Fruit fly (Drosophila melanogaster) whole organism, embryonic: Measurements from ENCODE around the gene heix.

Experiments used
- Ada2b ChIP-seq: fragments of 200-800 bp; sonication (Bioruptor generic); IDR thresholded peaks from 2 replicates; pipeline ENCODE4 v1.3.6; 2022; ENCODE audit warnings: missing biosample characterization, missing genetic modification characterization
- Asciz ChIP-seq: fragments of 200-800 bp; sonication (Bioruptor generic); optimal IDR thresholded peaks from 2 replicates; lab custom pipeline; 2017; ENCODE audit warnings: missing biosample characterization, mild to moderate bottlenecking, missing genetic modification characterization, missing genetic modification reagents
- B-H2 ChIP-seq: fragments of 200-800 bp; sonication (Bioruptor generic); optimal IDR thresholded peaks from 2 replicates; lab custom pipeline; 2018; ENCODE audit warnings: missing biosample characterization, mild to moderate bottlenecking, missing genetic modification characterization
- Blimp-1 ChIP-seq: fragments of 200-800 bp; sonication (Bioruptor generic); optimal IDR thresholded peaks from 3 replicates; lab custom pipeline; 2018; ENCODE audit warnings: missing biosample characterization, missing genetic modification characterization, mild to moderate bottlenecking, moderate library complexity, missing genetic modification reagents
- CG12219 ChIP-seq: fragments of 200-800 bp; sonication (Bioruptor generic); optimal IDR thresholded peaks from 3 replicates; lab custom pipeline; 2018; ENCODE audit warnings: missing biosample characterization, mild to moderate bottlenecking, missing genetic modification characterization
- CG1233 ChIP-seq: fragments of 200-800 bp; sonication (Bioruptor generic); optimal IDR thresholded peaks from 4 replicates; lab custom pipeline; 2018; ENCODE audit warnings: missing biosample characterization, mild to moderate bottlenecking, missing genetic modification characterization
- CG14441 ChIP-seq: fragments of 200-800 bp; sonication (Bioruptor generic); IDR thresholded peaks from 2 replicates; pipeline ENCODE4 v1.3.6; 2022; ENCODE audit warnings: missing biosample characterization, missing genetic modification characterization
- CG15073 ChIP-seq: fragments of 200-800 bp; sonication (Bioruptor generic); optimal IDR thresholded peaks from 2 replicates; lab custom pipeline; 2016; ENCODE audit warnings: missing biosample characterization, missing genetic modification characterization
- CG3065 ChIP-seq: fragments of 200-800 bp; sonication (Bioruptor generic); optimal IDR thresholded peaks from 2 replicates; lab custom pipeline; 2016; ENCODE audit warnings: missing biosample characterization, missing genetic modification characterization
- CG4328 ChIP-seq: fragments of 200-800 bp; sonication (Bioruptor generic); optimal IDR thresholded peaks from 3 replicates; lab custom pipeline; 2017; ENCODE audit warnings: missing biosample characterization, missing genetic modification reagents, missing genetic modification characterization
- CG6813 ChIP-seq: fragments of 200-800 bp; sonication (Bioruptor generic); optimal IDR thresholded peaks from 2 replicates; lab custom pipeline; 2017; ENCODE audit warnings: missing biosample characterization, missing genetic modification characterization, mild to moderate bottlenecking, moderate library complexity, missing genetic modification reagents
- CG6854 ChIP-seq: fragments of 200-800 bp; sonication (Bioruptor generic); optimal IDR thresholded peaks from 3 replicates; lab custom pipeline; 2017; ENCODE audit warnings: missing biosample characterization, mild to moderate bottlenecking, missing genetic modification characterization
- CG7556 ChIP-seq: fragments of 200-800 bp; sonication (Bioruptor generic); optimal IDR thresholded peaks from 2 replicates; lab custom pipeline; 2017; ENCODE audit warnings: missing biosample characterization, mild to moderate bottlenecking, missing genetic modification characterization
- CG7987 ChIP-seq: fragments of 200-800 bp; sonication (Bioruptor generic); optimal IDR thresholded peaks from 2 replicates; lab custom pipeline; 2018; ENCODE audit warnings: missing biosample characterization, mild to moderate bottlenecking, missing genetic modification characterization, moderate library complexity
- CG8765 ChIP-seq: fragments of 200-800 bp; sonication (Bioruptor generic); IDR thresholded peaks from 2 replicates; pipeline ENCODE4 v1.3.6; 2022; ENCODE audit warnings: missing biosample characterization, missing genetic modification characterization
- Chrac-16 ChIP-seq: fragments of 200-800 bp; sonication (Bioruptor generic); optimal IDR thresholded peaks from 3 replicates; lab custom pipeline; 2016; ENCODE audit warnings: missing biosample characterization, missing genetic modification characterization
- Dad ChIP-seq: fragments of 200-800 bp; sonication (Bioruptor generic); optimal IDR thresholded peaks from 3 replicates; lab custom pipeline; 2016; ENCODE audit warnings: missing biosample characterization, missing genetic modification characterization
- Dbx ChIP-seq: fragments of 200-800 bp; sonication (Bioruptor generic); IDR thresholded peaks from 3 replicates; pipeline ENCODE4 v1.3.6; 2022; ENCODE audit warnings: missing biosample characterization, missing genetic modification characterization
- Deaf1 ChIP-seq: fragments of 200-800 bp; optimal IDR thresholded peaks from 3 replicates; lab custom pipeline; 2019; ENCODE audit warnings: missing biosample characterization, mild to moderate bottlenecking, missing genetic modification characterization, moderate library complexity
- Ets65A ChIP-seq: fragments of 200-800 bp; sonication (Bioruptor generic); peaks from one replicate; lab custom pipeline; 2016; ENCODE audit warnings: missing biosample characterization, missing genetic modification characterization
- Jarid2 ChIP-seq: fragments of 200-800 bp; sonication (Bioruptor generic); optimal IDR thresholded peaks from 3 replicates; lab custom pipeline; 2017; ENCODE audit warnings: mild to moderate bottlenecking, missing biosample characterization, missing genetic modification reagents, missing genetic modification characterization
- Max ChIP-seq: fragments of 200-800 bp; sonication (Bioruptor generic); optimal IDR thresholded peaks from 2 replicates; lab custom pipeline; 2016; ENCODE audit warnings: missing biosample characterization, mild to moderate bottlenecking, missing genetic modification characterization
- Meics ChIP-seq: fragments of 200-800 bp; sonication (Bioruptor generic); optimal IDR thresholded peaks from 2 replicates; lab custom pipeline; 2017; ENCODE audit warnings: missing biosample characterization, mild to moderate bottlenecking, missing genetic modification characterization
- Ravus ChIP-seq: fragments of 200-800 bp; sonication (Bioruptor generic); IDR thresholded peaks from 2 replicates; pipeline ENCODE4 v1.3.6; 2022; ENCODE audit warnings: missing biosample characterization, missing genetic modification characterization
- Sry-β ChIP-seq: fragments of 200-800 bp; sonication (Bioruptor generic); optimal IDR thresholded peaks from 2 replicates; lab custom pipeline; 2018; ENCODE audit warnings: missing biosample characterization, mild to moderate bottlenecking, missing genetic modification characterization, moderate library complexity
- Stat92E ChIP-seq, 3 experiments: fragments of >200 bp in 2 of 3; fragments of 200-800 bp in 1 of 3; sonication (Bioruptor generic) in 1 of 3; optimal IDR thresholded peaks; 2 replicates each; lab custom pipeline; 2017 to 2019; ENCODE audit warnings: missing biosample characterization in 3 of 3, missing genetic modification characterization in 3 of 3, mild to moderate bottlenecking in 1 of 3, moderate library complexity in 1 of 3
- Tbp ChIP-seq: fragments of >200 bp; optimal IDR thresholded peaks from 2 replicates; lab custom pipeline; 2018; ENCODE audit warnings: missing biosample characterization, missing genetic modification characterization
- Usf ChIP-seq: fragments of 200-800 bp; sonication (Bioruptor generic); optimal IDR thresholded peaks from 2 replicates; lab custom pipeline; 2017; ENCODE audit warnings: missing genotype, missing biosample characterization, missing genetic modification characterization
- btn ChIP-seq: fragments of 200-800 bp; sonication (Bioruptor generic); optimal IDR thresholded peaks from 2 replicates; lab custom pipeline; 2016; ENCODE audit warnings: missing biosample characterization, missing genetic modification characterization
- chif ChIP-seq, 2 experiments: fragments of 200-800 bp; sonication (Bioruptor generic); optimal IDR thresholded peaks; 3 replicates each; lab custom pipeline; 2016; ENCODE audit warnings: missing biosample characterization in 2 of 2, missing genetic modification characterization in 2 of 2
- crc ChIP-seq: fragments of 200-800 bp; sonication (Bioruptor generic); optimal IDR thresholded peaks from 2 replicates; lab custom pipeline; 2016; ENCODE audit warnings: missing biosample characterization, missing genetic modification characterization
- cwo ChIP-seq: fragments of 200-800 bp; sonication (Bioruptor generic); optimal IDR thresholded peaks from 3 replicates; lab custom pipeline; 2017; ENCODE audit warnings: missing biosample characterization, missing genetic modification characterization, mild to moderate bottlenecking, moderate library complexity, missing genetic modification reagents
- en ChIP-seq: fragments of 200-800 bp; sonication (Bioruptor generic); optimal IDR thresholded peaks from 2 replicates; lab custom pipeline; 2016; ENCODE audit warnings: missing biosample characterization, missing genetic modification characterization
- exex ChIP-seq: fragments of 200-800 bp; sonication (Bioruptor generic); optimal IDR thresholded peaks from 4 replicates; lab custom pipeline; 2018; ENCODE audit warnings: missing biosample characterization, mild to moderate bottlenecking, missing genetic modification characterization, moderate library complexity
- fd102C ChIP-seq: fragments of 200-800 bp; sonication (Bioruptor generic); optimal IDR thresholded peaks from 2 replicates; lab custom pipeline; 2018; ENCODE audit warnings: missing biosample characterization, mild to moderate bottlenecking, missing genetic modification characterization, moderate library complexity
- fd96Cb ChIP-seq: fragments of 200-800 bp; sonication (Bioruptor generic); optimal IDR thresholded peaks from 2 replicates; lab custom pipeline; 2018; ENCODE audit warnings: missing biosample characterization, mild to moderate bottlenecking, missing genetic modification characterization, moderate library complexity
- grau ChIP-seq: fragments of 200-800 bp; optimal IDR thresholded peaks from 3 replicates; lab custom pipeline; 2019; ENCODE audit warnings: missing biosample characterization, mild to moderate bottlenecking, missing genetic modification characterization, moderate library complexity
- gro ChIP-seq: fragments of 200-800 bp; sonication (Bioruptor generic); optimal IDR thresholded peaks from 2 replicates; lab custom pipeline; 2016; ENCODE audit warnings: missing biosample characterization, missing genetic modification characterization
- ham ChIP-seq: fragments of 200-800 bp; sonication (Bioruptor generic); IDR thresholded peaks from 2 replicates; pipeline ENCODE4 v1.3.6; 2022; ENCODE audit warnings: missing biosample characterization, missing genetic modification characterization
- kay ChIP-seq: fragments of 200-800 bp; sonication (Bioruptor generic); optimal IDR thresholded peaks from 2 replicates; lab custom pipeline; 2016; ENCODE audit warnings: missing biosample characterization, missing genetic modification characterization
- luna ChIP-seq: fragments of 200-800 bp; sonication (Bioruptor generic); optimal IDR thresholded peaks from 2 replicates; lab custom pipeline; 2016; ENCODE audit warnings: missing biosample characterization, missing genetic modification characterization
- mirr ChIP-seq: fragments of 200-800 bp; sonication (Bioruptor generic); optimal IDR thresholded peaks from 3 replicates; lab custom pipeline; 2018; ENCODE audit warnings: missing biosample characterization, mild to moderate bottlenecking, missing genetic modification characterization
- mld ChIP-seq: fragments of 200-800 bp; sonication (Bioruptor generic); IDR thresholded peaks from 3 replicates; pipeline ENCODE4 v1.3.6; 2022; ENCODE audit warnings: missing biosample characterization, missing genetic modification characterization; ENCODE audit not compliant: partially characterized antibody
- run ChIP-seq: fragments of 200-800 bp; sonication (Bioruptor generic); optimal IDR thresholded peaks from 3 replicates; lab custom pipeline; 2018; ENCODE audit warnings: missing biosample characterization, mild to moderate bottlenecking, missing genetic modification characterization
- scrt ChIP-seq: fragments of 200-800 bp; sonication (Bioruptor generic); optimal IDR thresholded peaks from 2 replicates; lab custom pipeline; 2018; ENCODE audit warnings: missing biosample characterization, mild to moderate bottlenecking, missing genetic modification characterization, moderate library complexity
- sna ChIP-seq: fragments of 200-800 bp; sonication (Bioruptor generic); IDR thresholded peaks from 2 replicates; pipeline ENCODE4 v1.3.6; 2022; ENCODE audit warnings: missing biosample characterization, missing genetic modification characterization; ENCODE audit not compliant: partially characterized antibody
- trh ChIP-seq: fragments of 200-800 bp; sonication (Bioruptor generic); optimal IDR thresholded peaks from 2 replicates; lab custom pipeline; 2016; ENCODE audit warnings: missing biosample characterization, missing genetic modification characterization
- wor ChIP-seq: fragments of 200-800 bp; sonication (Bioruptor generic); IDR thresholded peaks from 2 replicates; pipeline ENCODE4 v1.3.6; 2022; ENCODE audit warnings: missing biosample characterization, missing genetic modification characterization

Gene heix

DNA sequence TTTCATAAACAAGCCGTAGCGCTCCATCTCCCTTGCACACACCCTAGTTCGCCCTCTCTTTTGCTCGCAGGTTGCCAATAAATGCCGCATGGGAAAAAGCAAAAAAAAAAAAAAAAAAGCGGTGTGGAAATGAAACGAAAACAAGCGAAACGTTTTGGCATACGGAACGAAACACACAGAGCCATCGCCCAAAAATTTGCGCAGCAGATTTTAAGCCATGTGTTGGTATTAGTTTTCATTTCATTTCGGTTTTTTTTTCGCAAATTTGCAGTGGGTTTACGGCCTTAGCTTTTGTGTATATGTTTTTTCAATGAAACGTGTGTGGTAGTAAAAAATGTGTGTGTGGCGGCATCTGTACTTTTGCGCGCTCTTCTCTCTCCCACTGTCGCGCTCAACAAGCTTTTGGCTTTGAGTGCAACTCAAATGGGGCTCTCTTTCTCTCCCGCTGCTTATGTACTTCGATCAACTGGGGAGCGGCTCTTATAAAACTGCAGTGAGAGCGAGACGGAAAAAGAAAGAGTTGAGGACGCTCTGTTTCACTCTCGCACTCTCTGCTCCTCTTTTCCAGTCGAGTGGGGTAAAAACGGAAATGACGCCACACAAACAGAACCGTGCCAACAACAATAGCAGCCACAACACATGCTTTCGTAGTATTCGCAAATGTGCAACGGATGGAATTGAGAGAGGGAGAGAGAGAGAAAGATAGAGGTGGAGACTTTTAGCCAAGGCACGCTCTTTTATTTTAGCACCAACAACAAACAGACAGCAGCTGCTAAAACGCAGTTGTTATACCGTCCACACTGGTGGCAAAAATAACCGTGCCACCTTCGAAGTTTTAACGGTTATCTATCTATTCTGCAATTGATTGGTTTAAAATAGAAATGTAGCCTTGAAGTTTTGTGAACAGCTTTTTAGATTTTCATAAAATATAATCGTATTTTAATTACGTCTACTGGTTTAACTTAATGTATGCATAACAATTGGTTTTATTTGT is 15.1 kb downstream of the heix start (continued):
- TF ChIP-seq CG12219, result peak; percentile 47
- TF ChIP-seq Dbx (GFP tag; lab: Robert Waterston, UW), result no peak
- TF ChIP-seq CG7987, result peak; percentile 72
- no peak for TF ChIP-seq CG3065 (GFP tag; lab: Kevin White, UChicago)
- no peak for TF ChIP-seq Usf (GFP tag; lab: Kevin White, UChicago)
- TF ChIP-seq gro (GFP tag; lab: Kevin White, UChicago), result peak; percentile 3
- no peak for TF ChIP-seq sna
- peak in 1 of 2 experiments; percentile 20 for TF ChIP-seq chif (GFP tag; optimal IDR thresholded peaks at IDR 0.05; lab: Kevin White, UChicago)
- peak; percentile 13 for TF ChIP-seq Blimp-1 (GFP tag; lab: Kevin White, UChicago)
- TF ChIP-seq Tbp, result no peak
- TF ChIP-seq mld (GFP tag; lab: Robert Waterston, UW), result no peak
- TF ChIP-seq CG6854, result peak; percentile 30
- peak; percentile 68 for TF ChIP-seq Meics (GFP tag; lab: Kevin White, UChicago)
- peak; percentile 72 for TF ChIP-seq cwo
- peak; percentile 31 for TF ChIP-seq Dad
- no peak for TF ChIP-seq Ravus (GFP tag; lab: Robert Waterston, UW)
- peak; percentile 52 for TF ChIP-seq mirr
- TF ChIP-seq Chrac-16 (GFP tag; lab: Kevin White, UChicago), result peak; percentile 33
- TF ChIP-seq Stat92E (GFP tag; optimal IDR thresholded peaks at IDR 0.05; lab: Kevin White, UChicago), result no peak
- peak; percentile 24 for TF ChIP-seq fd96Cb (tag; lab: Kevin White, UChicago)
- peak; percentile 30 for TF ChIP-seq Jarid2
- TF ChIP-seq Sry-β (GFP tag; lab: Kevin White, UChicago), result no peak
- peak; percentile 92 for TF ChIP-seq Ets65A
- TF ChIP-seq scrt (GFP tag; lab: Kevin White, UChicago), result peak; percentile 70
- peak; percentile 36 for TF ChIP-seq trh
- no peak for TF ChIP-seq CG14441 (GFP tag; lab: Robert Waterston, UW)
- no peak for TF ChIP-seq B-H2 (GFP tag; lab: Kevin White, UChicago)
- TF ChIP-seq CG15073, result peak; percentile 97
- no peak for TF ChIP-seq Ada2b
- TF ChIP-seq CG4328, result peak; percentile 25
- TF ChIP-seq exex (tag; lab: Kevin White, UChicago), result peak; percentile 51
- no peak for TF ChIP-seq en (GFP tag; lab: Kevin White, UChicago)
- peak; percentile 45 for TF ChIP-seq grau (tag; lab: Kevin White, UChicago)
- TF ChIP-seq crc (GFP tag; lab: Kevin White, UChicago), result no peak
- TF ChIP-seq CG8765 (GFP tag; lab: Robert Waterston, UW), result no peak
- TF ChIP-seq Asciz (GFP tag; lab: Kevin White, UChicago), result peak; percentile 44
- no peak for TF ChIP-seq fd102C (GFP tag; lab: Kevin White, UChicago)
- no peak for TF ChIP-seq run (tag; lab: Kevin White, UChicago)
- TF ChIP-seq Deaf1 (tag; lab: Kevin White, UChicago), result peak; percentile 15
- TF ChIP-seq CG1233 (GFP tag; lab: Kevin White, UChicago), result no peak
- peak; percentile 21 for TF ChIP-seq Max (GFP tag; lab: Kevin White, UChicago)
- no peak for TF ChIP-seq ham
- TF ChIP-seq luna (GFP tag; lab: Kevin White, UChicago), result no peak
- no peak for TF ChIP-seq wor
- TF ChIP-seq btn, result no peak
- TF ChIP-seq CG6813 (GFP tag; lab: Kevin White, UChicago), result peak; percentile 77
- TF ChIP-seq CG7556 (GFP tag; lab: Kevin White, UChicago), result peak; percentile 13
- no peak for TF ChIP-seq kay
